Worm (Caenorhabditis elegans) whole organism, young adult: Measurements from ENCODE around the gene lact-3.

Source experiments
- B0019.2 ChIP-seq: fragments of 200-800 bp; sonication (Bioruptor generic); conservative IDR thresholded peaks from 2 replicates; pipeline ENCODE4 v1.3.6; 2022; ENCODE audit warnings: missing genetic modification reagents, missing genetic modification characterization, missing compliant biosample characterization
- C06A6.2 ChIP-seq: fragments of 200-800 bp; sonication (Bioruptor generic); conservative IDR thresholded peaks from 2 replicates; pipeline ENCODE4 v1.3.6; 2022; ENCODE audit warnings: missing genetic modification characterization, missing compliant biosample characterization
- D2030.7 ChIP-seq: fragments of 200-800 bp; sonication (Bioruptor generic); IDR thresholded peaks from 2 replicates; pipeline ENCODE4 v1.3.6; 2022; ENCODE audit warnings: missing genetic modification reagents, missing genetic modification characterization, missing compliant biosample characterization
- F22D6.2 ChIP-seq: sonication (generic microtip); optimal IDR thresholded peaks from 2 replicates; lab custom pipeline; 2016; ENCODE audit warnings: mild to moderate bottlenecking, missing genetic modification characterization, missing compliant biosample characterization
- F39B2.1 ChIP-seq: fragments of 200-800 bp; sonication (Bioruptor generic); IDR thresholded peaks from 2 replicates; pipeline ENCODE4 v1.3.6; 2022; ENCODE audit warnings: missing genetic modification reagents, missing genetic modification characterization, missing compliant biosample characterization
- F49E8.2 ChIP-seq: sonication (generic microtip); optimal IDR thresholded peaks from 3 replicates; lab custom pipeline; 2017; ENCODE audit warnings: missing genetic modification characterization, mild to moderate bottlenecking, missing compliant biosample characterization, antibody characterized with exemption, moderate library complexity; ENCODE audit not compliant: insufficient read depth
- F52B5.7 ChIP-seq: sonication (generic microtip); optimal IDR thresholded peaks from 2 replicates; lab custom pipeline; 2016; ENCODE audit warnings: mild to moderate bottlenecking, missing genetic modification characterization, missing compliant biosample characterization
- K12H6.12 ChIP-seq: fragments of 200-800 bp; sonication (Bioruptor generic); optimal IDR thresholded peaks from 2 replicates; lab custom pipeline; 2018; ENCODE audit warnings: mild to moderate bottlenecking, missing genetic modification characterization, missing compliant biosample characterization
- T26A5.8 ChIP-seq: sonication (generic microtip); optimal IDR thresholded peaks from 2 replicates; lab custom pipeline; 2016; ENCODE audit warnings: missing genetic modification characterization, missing compliant biosample characterization
- Y67H2A.10 ChIP-seq: fragments of 200-800 bp; sonication (Bioruptor generic); conservative IDR thresholded peaks from 2 replicates; pipeline ENCODE4 v1.3.6; 2022; ENCODE audit warnings: missing genetic modification reagents, missing genetic modification characterization, missing compliant biosample characterization
- Y79H2A.3 ChIP-seq: fragments of 200-800 bp; sonication (Bioruptor generic); conservative IDR thresholded peaks from 2 replicates; pipeline ENCODE4 v1.3.6; 2022; ENCODE audit warnings: missing genetic modification reagents, missing genetic modification characterization, missing compliant biosample characterization
- Y95B8A.8 ChIP-seq: fragments of 200-800 bp; sonication (Bioruptor generic); IDR thresholded peaks from 2 replicates; pipeline ENCODE4 v1.3.6; 2022; ENCODE audit warnings: missing genetic modification reagents, missing genetic modification characterization, missing compliant biosample characterization
- akir-1 ChIP-seq: fragments of 200-800 bp; sonication (Bioruptor generic); optimal IDR thresholded peaks from 2 replicates; lab custom pipeline; 2018; ENCODE audit warnings: mild to moderate bottlenecking, missing genetic modification characterization, moderate library complexity, missing compliant biosample characterization
- aptf-2 ChIP-seq: fragments of 200-800 bp; sonication (Bioruptor generic); conservative IDR thresholded peaks from 2 replicates; pipeline ENCODE4 v1.3.6; 2022; ENCODE audit warnings: missing genetic modification reagents, missing genetic modification characterization, missing compliant biosample characterization
- aptf-3 ChIP-seq: fragments of 200-800 bp; sonication (Bioruptor generic); IDR thresholded peaks from 2 replicates; pipeline ENCODE4 v1.3.6; 2022; ENCODE audit warnings: missing genetic modification characterization, missing compliant biosample characterization
- atf-7 ChIP-seq: sonication (generic microtip); optimal IDR thresholded peaks from 2 replicates; lab custom pipeline; 2017; ENCODE audit warnings: mild to moderate bottlenecking, missing genetic modification characterization, missing compliant biosample characterization
- attf-5 ChIP-seq: fragments of 200-800 bp; sonication (Bioruptor generic); optimal IDR thresholded peaks from 2 replicates; lab custom pipeline; 2018; ENCODE audit warnings: mild to moderate bottlenecking, missing genetic modification characterization, missing compliant biosample characterization
- bed-1 ChIP-seq: fragments of 200-800 bp; sonication (Bioruptor generic); IDR thresholded peaks from 2 replicates; pipeline ENCODE4 v1.3.6; 2022; ENCODE audit warnings: missing genetic modification reagents, missing genetic modification characterization, missing compliant biosample characterization
- bed-2 ChIP-seq: fragments of 200-800 bp; sonication (Bioruptor generic); IDR thresholded peaks from 2 replicates; pipeline ENCODE4 v1.3.6; 2022; ENCODE audit warnings: missing genetic modification reagents, missing genetic modification characterization, missing compliant biosample characterization
- cebp-1 ChIP-seq, 2 experiments: fragments of 200-800 bp in 1 of 2; sonication (Bioruptor generic) in 1 of 2; sonication (generic microtip) in 1 of 2; IDR thresholded peaks in 1 of 2; optimal IDR thresholded peaks in 1 of 2; 2 replicates each; pipeline versions ENCODE4 v1.3.6 to Lab custom; 2017 to 2022; ENCODE audit warnings: missing compliant biosample characterization in 2 of 2, missing genetic modification characterization in 2 of 2, mild to moderate bottlenecking in 1 of 2, missing genetic modification reagents in 1 of 2, moderate library complexity in 1 of 2
- ceh-27 ChIP-seq: fragments of 200-800 bp; sonication (Bioruptor generic); optimal IDR thresholded peaks from 2 replicates; lab custom pipeline; 2018; ENCODE audit warnings: mild to moderate bottlenecking, missing genetic modification characterization, moderate library complexity, missing compliant biosample characterization
- ceh-40 ChIP-seq: fragments of 200-800 bp; sonication (Bioruptor generic); IDR thresholded peaks from 2 replicates; pipeline ENCODE4 v1.3.6; 2022; ENCODE audit warnings: missing genetic modification characterization, missing compliant biosample characterization
- die-1 ChIP-seq: sonication (generic microtip); optimal IDR thresholded peaks from 2 replicates; lab custom pipeline; 2016; ENCODE audit warnings: missing genotype, mild to moderate bottlenecking, missing genetic modification characterization, missing compliant biosample characterization
- dox-1 ChIP-seq: fragments of 200-800 bp; sonication (Bioruptor generic); IDR thresholded peaks from 2 replicates; pipeline ENCODE4 v1.3.6; 2022; ENCODE audit warnings: missing genetic modification reagents, missing genetic modification characterization, missing compliant biosample characterization
- dpl-1 ChIP-seq: fragments of 150-350 bp; optimal IDR thresholded peaks from 2 replicates; lab custom pipeline; 2014; ENCODE audit warnings: missing biosample characterization, missing genetic modification reagents, missing genetic modification characterization
- egrh-3 ChIP-seq: fragments of 200-800 bp; sonication (Bioruptor generic); IDR thresholded peaks from 2 replicates; pipeline ENCODE4 v1.3.6; 2022; ENCODE audit warnings: missing genetic modification reagents, missing genetic modification characterization, missing compliant biosample characterization
- fkh-3 ChIP-seq: sonication (generic microtip); optimal IDR thresholded peaks from 2 replicates; lab custom pipeline; 2016; ENCODE audit warnings: mild to moderate bottlenecking, missing genetic modification characterization, missing compliant biosample characterization
- hrde-1 ChIP-seq: sonication (generic microtip); optimal IDR thresholded peaks from 2 replicates; lab custom pipeline; 2016; ENCODE audit warnings: missing genetic modification characterization, mild to moderate bottlenecking, missing compliant biosample characterization, moderate library complexity, missing genotype, missing genetic modification reagents, borderline replicate concordance
- hsf-1 ChIP-seq: fragments of 200-800 bp; sonication (Bioruptor generic); IDR thresholded peaks from 2 replicates; pipeline ENCODE4 v1.3.6; 2022; ENCODE audit warnings: missing genetic modification reagents, missing genetic modification characterization, missing compliant biosample characterization
- let-526 ChIP-seq: fragments of 200-800 bp; sonication (Bioruptor generic); IDR thresholded peaks from 2 replicates; pipeline ENCODE4 v1.3.6; 2022; ENCODE audit warnings: missing genetic modification reagents, missing genetic modification characterization, missing compliant biosample characterization
- let-607 ChIP-seq, 2 experiments: fragments of 200-800 bp in 1 of 2; sonication (Bioruptor generic) in 1 of 2; sonication (generic microtip) in 1 of 2; optimal IDR thresholded peaks; 2 replicates each; lab custom pipeline; 2016 to 2018; ENCODE audit warnings: mild to moderate bottlenecking in 2 of 2, missing compliant biosample characterization in 2 of 2, missing genetic modification characterization in 2 of 2, moderate library complexity in 2 of 2, missing genotype in 1 of 2
- lin-26 ChIP-seq: fragments of 200-800 bp; sonication (Bioruptor generic); IDR thresholded peaks from 2 replicates; pipeline ENCODE4 v1.3.6; 2022; ENCODE audit warnings: missing genetic modification reagents, missing genetic modification characterization, missing compliant biosample characterization
- lin-35 ChIP-seq, 3 experiments: fragments of 150-350 bp in 2 of 3; sonication (generic microtip) in 1 of 3; optimal IDR thresholded peaks; 2 replicates each; lab custom pipeline; 2014 to 2018; ENCODE audit warnings: missing biosample characterization in 3 of 3, missing genetic modification characterization in 3 of 3, missing genetic modification reagents in 3 of 3
- lsy-27 ChIP-seq: sonication (generic microtip); optimal IDR thresholded peaks from 2 replicates; lab custom pipeline; 2017; ENCODE audit warnings: missing genetic modification characterization, mild to moderate bottlenecking, missing compliant biosample characterization, antibody characterized with exemption, missing genotype, borderline replicate concordance; ENCODE audit not compliant: insufficient read depth
- madf-8 ChIP-seq: fragments of 200-800 bp; sonication (Bioruptor generic); conservative IDR thresholded peaks from 2 replicates; pipeline ENCODE4 v1.3.6; 2022; ENCODE audit warnings: missing genetic modification reagents, missing genetic modification characterization, missing compliant biosample characterization
- nfya-1 ChIP-seq: sonication (generic microtip); optimal IDR thresholded peaks from 2 replicates; lab custom pipeline; 2017; ENCODE audit warnings: antibody characterized with exemption, missing compliant biosample characterization, missing genetic modification characterization, borderline replicate concordance; ENCODE audit not compliant: insufficient read depth
- nfya-2 ChIP-seq: fragments of 200-800 bp; sonication (Bioruptor generic); IDR thresholded peaks from 2 replicates; pipeline ENCODE4 v1.3.6; 2022; ENCODE audit warnings: missing genetic modification reagents, missing genetic modification characterization, missing compliant biosample characterization
- pbrm-1 ChIP-seq: fragments of 200-800 bp; sonication (Bioruptor generic); IDR thresholded peaks from 2 replicates; pipeline ENCODE4 v1.3.6; 2022; ENCODE audit warnings: missing genetic modification reagents, missing genetic modification characterization, missing compliant biosample characterization
- sdz-38 ChIP-seq: sonication (generic microtip); optimal IDR thresholded peaks from 2 replicates; lab custom pipeline; 2016; ENCODE audit warnings: missing genotype, missing genetic modification characterization, missing compliant biosample characterization
- tbp1 ChIP-seq: fragments of 200-800 bp; sonication (Bioruptor generic); optimal IDR thresholded peaks from 2 replicates; lab custom pipeline; 2018; ENCODE audit warnings: mild to moderate bottlenecking, missing genetic modification characterization, missing compliant biosample characterization
- tbx-9 ChIP-seq: sonication (generic microtip); optimal IDR thresholded peaks from 2 replicates; lab custom pipeline; 2016; ENCODE audit warnings: borderline replicate concordance, missing genetic modification characterization, inconsistent platforms, missing compliant biosample characterization
- tlf-1 ChIP-seq: fragments of 200-800 bp; sonication (Bioruptor generic); optimal IDR thresholded peaks from 2 replicates; lab custom pipeline; 2018; ENCODE audit warnings: mild to moderate bottlenecking, missing genetic modification characterization, missing compliant biosample characterization
- zfh-2 ChIP-seq: fragments of 200-800 bp; sonication (Bioruptor generic); conservative IDR thresholded peaks from 2 replicates; pipeline ENCODE4 v1.3.6; 2022; ENCODE audit warnings: missing genetic modification reagents, missing genetic modification characterization, missing compliant biosample characterization
- zim-3 ChIP-seq: sonication (generic microtip); optimal IDR thresholded peaks from 2 replicates; lab custom pipeline; 2017; ENCODE audit warnings: mild to moderate bottlenecking, missing genetic modification characterization, moderate library complexity, missing compliant biosample characterization
- ztf-18 ChIP-seq: sonication (generic microtip); optimal IDR thresholded peaks from 2 replicates; lab custom pipeline; 2016; ENCODE audit warnings: missing genotype, mild to moderate bottlenecking, missing genetic modification characterization, missing compliant biosample characterization
- ztf-26 ChIP-seq: sonication (generic microtip); optimal IDR thresholded peaks from 2 replicates; lab custom pipeline; 2017; ENCODE audit warnings: missing genetic modification characterization, missing compliant biosample characterization
- ztf-3 ChIP-seq: fragments of 200-800 bp; sonication (Bioruptor generic); optimal IDR thresholded peaks from 2 replicates; lab custom pipeline; 2018; ENCODE audit warnings: mild to moderate bottlenecking, missing genetic modification characterization, missing compliant biosample characterization

lact-3 gene

DNA sequence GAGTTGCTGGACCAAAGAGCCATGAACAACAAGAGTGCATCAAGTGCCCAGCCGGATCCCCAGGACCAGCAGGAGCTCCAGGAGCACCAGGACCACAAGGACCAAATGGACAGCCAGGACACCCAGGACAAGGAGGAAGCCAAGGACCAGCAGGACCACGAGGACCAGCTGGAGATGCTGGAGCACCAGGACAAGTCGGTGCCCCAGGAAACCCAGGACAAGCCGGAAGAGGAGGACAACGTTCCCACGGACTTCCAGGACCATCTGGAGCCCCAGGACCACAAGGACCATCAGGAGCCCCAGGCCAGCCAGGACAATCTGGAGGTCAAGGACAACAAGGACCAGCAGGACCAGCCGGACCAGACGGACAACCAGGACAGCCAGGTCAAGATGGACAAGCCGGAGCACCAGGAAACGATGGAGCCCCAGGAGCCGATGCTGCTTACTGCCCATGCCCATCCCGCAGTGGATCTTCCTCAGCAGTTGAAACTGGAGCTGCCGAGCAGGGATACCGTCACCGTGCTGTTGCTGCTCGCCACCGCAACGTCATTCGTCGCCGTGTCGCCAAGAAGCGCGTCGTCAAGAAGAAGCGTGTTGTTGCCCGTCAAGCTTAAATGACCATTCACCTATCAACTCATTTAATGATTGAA, 48.0 kb upstream of the lact-3 start:
- TF ChIP-seq ceh-40 (GFP tag; lab: Robert Waterston, UW) (no peak), dox-1 (GFP tag; lab: Robert Waterston, UW) (0 out of 2 replicates have a peak, but pooled peaks have one; percentile 38), F22D6.2 (tag; lab: Kevin White, UChicago) (no peak), let-526 (no peak), K12H6.12 (tag; lab: Kevin White, UChicago) (no peak), F49E8.2 (tag; lab: Kevin White, UChicago) (no peak), aptf-3 (GFP tag; lab: Robert Waterston, UW) (no peak), sdz-38 (tag; lab: Kevin White, UChicago) (no peak), zim-3 (tag; lab: Kevin White, UChicago) (no peak), ztf-18 (tag; lab: Kevin White, UChicago) (no peak), bed-2 (GFP tag; lab: Robert Waterston, UW) (no peak), dpl-1 (no peak), atf-7 (tag; lab: Kevin White, UChicago) (no peak), bed-1 (GFP tag; lab: Robert Waterston, UW) (no peak), die-1 (tag; lab: Kevin White, UChicago) (no peak), lsy-27 (tag; lab: Kevin White, UChicago) (no peak), ztf-26 (tag; lab: Kevin White, UChicago) (peak; percentile 31), hsf-1 (GFP tag; lab: Robert Waterston, UW) (no peak), attf-5 (GFP tag; lab: Kevin White, UChicago) (no peak), lin-35 (GFP tag; optimal IDR thresholded peaks at IDR 0.05; lab: Kevin White, UChicago) (no peak), lin-26 (0 out of 2 replicates have a peak, but pooled peaks have one; percentile 24), F52B5.7 (no peak), F39B2.1 (no peak), tlf-1 (GFP tag; lab: Kevin White, UChicago) (no peak), T26A5.8 (tag; lab: Kevin White, UChicago) (no peak), akir-1 (GFP tag; lab: Kevin White, UChicago) (no peak), Y95B8A.8 (GFP tag; lab: Robert Waterston, UW) (no peak), Y67H2A.10 (GFP tag; lab: Robert Waterston, UW) (no peak), ceh-27 (GFP tag; lab: Kevin White, UChicago) (no peak), D2030.7 (no peak), aptf-2 (no peak), egrh-3 (peak; percentile 80; the same call in 1 of the 2 replicates), C06A6.2 (GFP tag; lab: Robert Waterston, UW) (no peak), let-607 (tag; optimal IDR thresholded peaks at IDR 0.05; lab: Kevin White, UChicago) (no peak), hrde-1 (tag; lab: Kevin White, UChicago) (no peak), nfya-2 (GFP tag; lab: Robert Waterston, UW) (no peak), ztf-3 (GFP tag; lab: Kevin White, UChicago) (no peak), cebp-1 (GFP tag; IDR thresholded peaks at IDR 0.05; lab: Robert Waterston, UW) (no peak), cebp-1 (tag; optimal IDR thresholded peaks at IDR 0.05; lab: Kevin White, UChicago) (no peak), tbx-9 (tag; lab: Kevin White, UChicago) (no peak), madf-8 (GFP tag; lab: Robert Waterston, UW) (no peak), tbp1 (GFP tag; lab: Kevin White, UChicago) (no peak), pbrm-1 (GFP tag; lab: Robert Waterston, UW) (no peak), nfya-1 (tag; lab: Kevin White, UChicago) (no peak), fkh-3 (tag; lab: Kevin White, UChicago) (no peak), B0019.2 (GFP tag; lab: Robert Waterston, UW) (no peak), Y79H2A.3 (GFP tag; lab: Robert Waterston, UW) (no peak), zfh-2 (GFP tag; lab: Robert Waterston, UW) (peak; percentile 86)
